Fruit fly (Drosophila melanogaster) whole organism, prepupa: ENCODE results near the gene CG31128.

Experiments used
- CG16779 ChIP-seq: fragments of 200-800 bp; sonication (Bioruptor generic); optimal IDR thresholded peaks from 3 replicates; lab custom pipeline; 2017; ENCODE audit warnings: missing biosample characterization, mild to moderate bottlenecking, missing genetic modification characterization
- CG6163 ChIP-seq: fragments of 200-800 bp; sonication (Bioruptor generic); IDR thresholded peaks from 3 replicates; pipeline ENCODE4 v1.3.6; 2022; ENCODE audit warnings: missing biosample characterization, missing genetic modification characterization
- CG6854 ChIP-seq: fragments of 200-800 bp; sonication (Bioruptor generic); optimal IDR thresholded peaks from 2 replicates; lab custom pipeline; 2017; ENCODE audit warnings: missing biosample characterization, mild to moderate bottlenecking, missing genetic modification characterization
- CG8632 ChIP-seq: fragments of 200-800 bp; sonication (Bioruptor generic); optimal IDR thresholded peaks from 3 replicates; lab custom pipeline; 2016; ENCODE audit warnings: missing biosample characterization, missing genetic modification characterization
- CG9139 ChIP-seq: fragments of 200-800 bp; sonication (Bioruptor generic); optimal IDR thresholded peaks from 3 replicates; lab custom pipeline; 2017; ENCODE audit warnings: missing biosample characterization, mild to moderate bottlenecking, missing genetic modification characterization
- Ets21C ChIP-seq: fragments of 200-800 bp; sonication (Bioruptor generic); optimal IDR thresholded peaks from 3 replicates; lab custom pipeline; 2016; ENCODE audit warnings: missing biosample characterization, missing genetic modification characterization
- Gug ChIP-seq: fragments of 200-800 bp; sonication (Bioruptor generic); IDR thresholded peaks from 2 replicates; pipeline ENCODE4 v1.3.6; 2022; ENCODE audit warnings: missing biosample characterization, missing genetic modification characterization
- Hr4 ChIP-seq: fragments of 200-800 bp; sonication (Bioruptor generic); optimal IDR thresholded peaks from 3 replicates; lab custom pipeline; 2016; ENCODE audit warnings: missing biosample characterization, missing genetic modification characterization
- Smox ChIP-seq: fragments of 200-800 bp; sonication (Bioruptor generic); optimal IDR thresholded peaks from 3 replicates; lab custom pipeline; 2016; ENCODE audit warnings: missing biosample characterization, missing genetic modification characterization
- acj6 ChIP-seq: fragments of 200-800 bp; sonication (Bioruptor generic); optimal IDR thresholded peaks from 3 replicates; lab custom pipeline; 2016; ENCODE audit warnings: missing biosample characterization, missing genetic modification characterization
- eg ChIP-seq: fragments of 200-800 bp; sonication (Bioruptor generic); IDR thresholded peaks from 3 replicates; pipeline ENCODE4 v1.3.6; 2022; ENCODE audit warnings: missing biosample characterization, missing genetic modification characterization
- lz ChIP-seq: fragments of 200-800 bp; sonication (Bioruptor generic); optimal IDR thresholded peaks from 3 replicates; lab custom pipeline; 2016; ENCODE audit warnings: missing biosample characterization, missing genetic modification characterization
- net ChIP-seq: fragments of 200-800 bp; sonication (Bioruptor generic); optimal IDR thresholded peaks from 3 replicates; lab custom pipeline; 2016; ENCODE audit warnings: missing biosample characterization, missing genetic modification characterization
- spab ChIP-seq: fragments of 200-800 bp; sonication (Bioruptor generic); optimal IDR thresholded peaks from 2 replicates; lab custom pipeline; 2017; ENCODE audit warnings: missing biosample characterization, mild to moderate bottlenecking, missing genetic modification characterization, missing genetic modification reagents

DNA sequence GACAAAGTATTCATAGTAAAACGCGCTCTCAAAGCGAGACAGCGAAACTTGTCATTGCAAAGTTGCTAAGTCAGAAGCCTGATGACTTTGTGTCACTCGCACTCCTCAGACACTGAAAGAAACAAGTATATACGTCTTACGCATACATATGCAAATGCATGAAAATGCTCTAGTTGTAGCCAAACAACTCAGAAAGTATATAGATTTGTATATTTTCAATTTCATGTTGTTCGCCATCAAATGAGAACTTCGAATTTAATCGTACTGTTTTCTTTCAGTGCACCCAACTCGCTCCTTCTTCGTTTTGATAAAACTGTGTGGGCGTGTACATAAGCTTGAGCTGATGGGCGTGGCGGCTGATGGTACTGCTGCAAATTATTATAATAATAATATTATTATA lies 11.8 kb downstream of the CG31128 start:
- no peak for TF ChIP-seq CG9139
- TF ChIP-seq Smox (GFP tag; lab: Kevin White, UChicago) = no peak
- TF ChIP-seq CG6163 (GFP tag; lab: Robert Waterston, UW) = no peak
- no peak for TF ChIP-seq Gug (GFP tag; lab: Robert Waterston, UW)
- TF ChIP-seq net (GFP tag; lab: Kevin White, UChicago) = no peak
- no peak for TF ChIP-seq eg (GFP tag; lab: Robert Waterston, UW)
- no peak for TF ChIP-seq acj6 (GFP tag; lab: Kevin White, UChicago)
- TF ChIP-seq CG8632 (GFP tag; lab: Kevin White, UChicago) = no peak
- TF ChIP-seq lz (GFP tag; lab: Kevin White, UChicago) = no peak
- no peak for TF ChIP-seq Hr4 (GFP tag; lab: Kevin White, UChicago)
- no peak for TF ChIP-seq CG6854 (GFP tag; lab: Kevin White, UChicago)
- TF ChIP-seq CG16779 (tag; lab: Kevin White, UChicago) = no peak
- TF ChIP-seq spab (GFP tag; lab: Kevin White, UChicago) = no peak
- no peak for TF ChIP-seq Ets21C (GFP tag; lab: Kevin White, UChicago)
